Worm (Caenorhabditis elegans) whole organism, L4 larva: Measurements from ENCODE around the gene mogs-1.
A peak's percentile ranks its signal among the peaks of the same experiment; 100 is the strongest.

Experiments used
- D1046.2 ChIP-seq: fragments of 200-800 bp; sonication (Bioruptor generic); IDR thresholded peaks from 2 replicates; pipeline ENCODE4 v1.3.6; 2022; ENCODE audit warnings: missing genetic modification characterization, missing compliant biosample characterization
- F26F4.8 ChIP-seq: fragments of 200-800 bp; sonication (Bioruptor generic); conservative IDR thresholded peaks from 2 replicates; pipeline ENCODE4 v1.3.6; 2022; ENCODE audit warnings: missing genetic modification characterization, missing compliant biosample characterization
- F49E8.2 ChIP-seq: sonication (generic microtip); optimal IDR thresholded peaks from 2 replicates; lab custom pipeline; 2016; ENCODE audit warnings: missing compliant biosample characterization, mild to moderate bottlenecking, missing genetic modification characterization, borderline replicate concordance
- R02D3.7 ChIP-seq: fragments of 150-350 bp; sonication (generic microtip); optimal IDR thresholded peaks from 3 replicates; lab custom pipeline; 2014; ENCODE audit warnings: missing biosample characterization, missing genetic modification characterization
- Y48G9A.11 ChIP-seq: fragments of 200-800 bp; sonication (Bioruptor generic); IDR thresholded peaks from 2 replicates; pipeline ENCODE4 v1.3.6; 2022; ENCODE audit warnings: missing genetic modification reagents, missing genetic modification characterization, missing compliant biosample characterization
- Y5F2A.4 ChIP-seq: fragments of 200-800 bp; sonication (Bioruptor generic); optimal IDR thresholded peaks from 2 replicates; lab custom pipeline; 2018; ENCODE audit warnings: mild to moderate bottlenecking, missing genetic modification characterization, missing compliant biosample characterization
- aha-1 ChIP-seq: fragments of 150-350 bp; peaks from one replicate; lab custom pipeline; 2014; ENCODE audit warnings: missing biosample characterization, missing genetic modification characterization
- aly-2 ChIP-seq: sonication (generic microtip); optimal IDR thresholded peaks from 2 replicates; lab custom pipeline; 2018; ENCODE audit warnings: missing biosample characterization, missing genetic modification characterization
- ama-1 ChIP-seq: fragments of 150-350 bp; optimal IDR thresholded peaks from 2 replicates; lab custom pipeline; 2014; ENCODE audit warnings: inconsistent platforms, mixed read lengths
- arid-1 ChIP-seq: fragments of 200-800 bp; sonication (Bioruptor generic); conservative IDR thresholded peaks from 2 replicates; pipeline ENCODE4 v1.3.6; 2022; ENCODE audit warnings: missing genetic modification reagents, missing genetic modification characterization, missing compliant biosample characterization
- ceh-20 ChIP-seq: fragments of 200-800 bp; sonication (Bioruptor generic); IDR thresholded peaks from 2 replicates; pipeline ENCODE4 v1.3.6; 2022; ENCODE audit warnings: missing genetic modification reagents, missing genetic modification characterization, missing compliant biosample characterization
- ceh-62 ChIP-seq: sonication (generic microtip); optimal IDR thresholded peaks from 2 replicates; lab custom pipeline; 2017; ENCODE audit warnings: missing biosample characterization, missing genetic modification characterization
- ceh-82 ChIP-seq: sonication (generic microtip); optimal IDR thresholded peaks from 2 replicates; lab custom pipeline; 2017; ENCODE audit warnings: missing biosample characterization, missing genetic modification characterization
- daf-16 ChIP-seq, 3 experiments: sonication (generic microtip); optimal IDR thresholded peaks; 2 replicates each; lab custom pipeline; 2016 to 2017; ENCODE audit warnings: missing genetic modification characterization in 3 of 3, missing genetic modification reagents in 3 of 3, mild to moderate bottlenecking in 2 of 3, missing compliant biosample characterization in 2 of 3, missing biosample characterization in 1 of 3, moderate library complexity in 1 of 3
- daf-19 ChIP-seq: fragments of 200-800 bp; sonication (Bioruptor generic); conservative IDR thresholded peaks from 2 replicates; pipeline ENCODE4 v1.3.6; 2022; ENCODE audit warnings: missing genetic modification characterization, missing compliant biosample characterization
- dmd-8 ChIP-seq: fragments of 200-800 bp; sonication (Bioruptor generic); IDR thresholded peaks from 2 replicates; pipeline ENCODE4 v1.3.6; 2022; ENCODE audit warnings: missing genetic modification characterization, missing compliant biosample characterization
- dmd-9 ChIP-seq: fragments of 200-800 bp; sonication (Bioruptor generic); IDR thresholded peaks from 2 replicates; pipeline ENCODE4 v1.3.6; 2022; ENCODE audit warnings: missing genetic modification reagents, missing genetic modification characterization, missing compliant biosample characterization
- egl-27 ChIP-seq: sonication (generic microtip); optimal IDR thresholded peaks from 3 replicates; lab custom pipeline; 2017; ENCODE audit warnings: missing biosample characterization, missing genetic modification reagents, missing genetic modification characterization
- fkh-10 ChIP-seq: fragments of 150-350 bp; optimal IDR thresholded peaks from 2 replicates; lab custom pipeline; 2014; ENCODE audit warnings: missing biosample characterization, missing genetic modification reagents, missing genetic modification characterization
- gei-8 ChIP-seq: fragments of 200-800 bp; sonication (Bioruptor generic); optimal IDR thresholded peaks from 2 replicates; lab custom pipeline; 2018; ENCODE audit warnings: mild to moderate bottlenecking, missing genetic modification characterization, missing compliant biosample characterization
- hlh-11 ChIP-seq: fragments of 200-800 bp; sonication (Bioruptor generic); optimal IDR thresholded peaks from 2 replicates; lab custom pipeline; 2018; ENCODE audit warnings: mild to moderate bottlenecking, missing genetic modification characterization, missing compliant biosample characterization
- hlh-30 ChIP-seq: sonication (generic microtip); optimal IDR thresholded peaks from 2 replicates; lab custom pipeline; 2017; ENCODE audit warnings: antibody characterized with exemption, mild to moderate bottlenecking, missing genetic modification characterization, missing compliant biosample characterization; ENCODE audit not compliant: insufficient read depth
- hmg-1.1 ChIP-seq: fragments of 200-800 bp; sonication (Bioruptor generic); IDR thresholded peaks from 2 replicates; pipeline ENCODE4 v1.3.6; 2022; ENCODE audit warnings: missing genetic modification reagents, missing genetic modification characterization, missing compliant biosample characterization
- jun-1 ChIP-seq: fragments of 150-350 bp; optimal IDR thresholded peaks from 2 replicates; lab custom pipeline; 2014; ENCODE audit warnings: missing biosample characterization, missing genetic modification reagents, missing genetic modification characterization
- lin-38 ChIP-seq: fragments of 200-800 bp; sonication (Bioruptor generic); IDR thresholded peaks from 2 replicates; pipeline ENCODE4 v1.3.6; 2022; ENCODE audit warnings: missing genetic modification reagents, missing genetic modification characterization, missing compliant biosample characterization
- lin-39 ChIP-seq: fragments of 150-350 bp; optimal IDR thresholded peaks from 2 replicates; lab custom pipeline; 2014; ENCODE audit warnings: missing biosample characterization, missing genetic modification reagents, missing genetic modification characterization
- lsy-2 ChIP-seq, 2 experiments: fragments of 150-350 bp in 1 of 2; sonication (generic microtip) in 1 of 2; optimal IDR thresholded peaks; 2 replicates each; lab custom pipeline; 2014 to 2017; ENCODE audit warnings: missing biosample characterization in 2 of 2, missing genetic modification characterization in 2 of 2
- mdt-29 ChIP-seq: fragments of 200-800 bp; sonication (Bioruptor generic); IDR thresholded peaks from 2 replicates; pipeline ENCODE4 v1.3.6; 2022; ENCODE audit warnings: missing genetic modification reagents, missing genetic modification characterization, missing compliant biosample characterization
- mep-1 ChIP-seq: fragments of 150-350 bp; sonication (generic microtip); optimal IDR thresholded peaks from 3 replicates; lab custom pipeline; 2014; ENCODE audit warnings: missing biosample characterization, missing genetic modification characterization
- mes-2 ChIP-seq: sonication (generic microtip); optimal IDR thresholded peaks from 2 replicates; lab custom pipeline; 2016; ENCODE audit warnings: missing genotype, mild to moderate bottlenecking, missing genetic modification characterization, missing compliant biosample characterization; ENCODE audit not compliant: poor library complexity, severe bottlenecking
- mxl-3 ChIP-seq: fragments of 200-800 bp; sonication (Bioruptor generic); optimal IDR thresholded peaks from 2 replicates; lab custom pipeline; 2018; ENCODE audit warnings: mild to moderate bottlenecking, missing genetic modification characterization, missing compliant biosample characterization
- nhr-102 ChIP-seq: sonication (generic microtip); optimal IDR thresholded peaks from 2 replicates; lab custom pipeline; 2016; ENCODE audit warnings: mild to moderate bottlenecking, missing genetic modification characterization, moderate library complexity, missing compliant biosample characterization
- nhr-28 ChIP-seq: fragments of 150-350 bp; optimal IDR thresholded peaks from 2 replicates; lab custom pipeline; 2014; ENCODE audit warnings: missing biosample characterization, missing genetic modification characterization
- nhr-76 ChIP-seq: fragments of 150-350 bp; optimal IDR thresholded peaks from 2 replicates; lab custom pipeline; 2014; ENCODE audit warnings: missing biosample characterization, missing genetic modification characterization
- nhr-77 ChIP-seq: fragments of 150-350 bp; optimal IDR thresholded peaks from 2 replicates; lab custom pipeline; 2014; ENCODE audit warnings: missing biosample characterization, missing genetic modification characterization
- pha-4 ChIP-seq, 2 experiments: fragments of 150-350 bp in 1 of 2; fragments of 200-800 bp in 1 of 2; sonication (Bioruptor generic) in 1 of 2; IDR thresholded peaks in 1 of 2; optimal IDR thresholded peaks in 1 of 2; 2 replicates each; pipeline versions ENCODE4 v1.3.6 to Lab custom; 2014 to 2022; ENCODE audit warnings: missing genetic modification characterization in 2 of 2, missing genetic modification reagents in 2 of 2, missing biosample characterization in 1 of 2, missing compliant biosample characterization in 1 of 2
- php-3 ChIP-seq: fragments of 200-800 bp; sonication (Bioruptor generic); IDR thresholded peaks from 2 replicates; pipeline ENCODE4 v1.3.6; 2022; ENCODE audit warnings: missing genetic modification reagents, missing genetic modification characterization, missing compliant biosample characterization
- pqm-1 ChIP-seq: sonication (generic microtip); optimal IDR thresholded peaks from 2 replicates; lab custom pipeline; 2017; ENCODE audit warnings: missing biosample characterization, missing genetic modification characterization
- sdz-12 ChIP-seq: fragments of 200-800 bp; sonication (Bioruptor generic); optimal IDR thresholded peaks from 2 replicates; lab custom pipeline; 2018; ENCODE audit warnings: mild to moderate bottlenecking, missing genetic modification characterization, missing compliant biosample characterization
- snpc-1.2 ChIP-seq: fragments of 200-800 bp; sonication (Bioruptor generic); IDR thresholded peaks from 2 replicates; pipeline ENCODE4 v1.3.6; 2022; ENCODE audit warnings: missing genetic modification reagents, missing genetic modification characterization, missing compliant biosample characterization
- spr-1 ChIP-seq: sonication (generic microtip); optimal IDR thresholded peaks from 2 replicates; lab custom pipeline; 2016; ENCODE audit warnings: mild to moderate bottlenecking, missing genetic modification characterization, missing compliant biosample characterization
- spr-3 ChIP-seq: fragments of 200-800 bp; sonication (Bioruptor generic); optimal IDR thresholded peaks from 2 replicates; lab custom pipeline; 2018; ENCODE audit warnings: mild to moderate bottlenecking, missing genetic modification characterization, missing compliant biosample characterization
- tra-1 ChIP-seq: fragments of 200-800 bp; sonication (Bioruptor generic); IDR thresholded peaks from 2 replicates; pipeline ENCODE4 v1.3.6; 2022; ENCODE audit warnings: missing genetic modification reagents, missing genetic modification characterization, missing compliant biosample characterization
- unc-130 ChIP-seq: sonication (generic microtip); optimal IDR thresholded peaks from 2 replicates; lab custom pipeline; 2016; ENCODE audit warnings: missing genetic modification reagents, missing genetic modification characterization, missing compliant biosample characterization
- unc-39 ChIP-seq: sonication (generic microtip); optimal IDR thresholded peaks from 2 replicates; lab custom pipeline; 2017; ENCODE audit warnings: missing biosample characterization, missing genetic modification characterization
- zfp-2 ChIP-seq: sonication (generic microtip); optimal IDR thresholded peaks from 2 replicates; lab custom pipeline; 2016; ENCODE audit warnings: mild to moderate bottlenecking, missing genetic modification characterization, missing compliant biosample characterization
- zfp-3 ChIP-seq: fragments of 200-800 bp; sonication (Bioruptor generic); conservative IDR thresholded peaks from 2 replicates; pipeline ENCODE4 v1.3.6; 2022; ENCODE audit warnings: missing genetic modification reagents, missing genetic modification characterization, missing compliant biosample characterization
- zip-11 ChIP-seq: fragments of 200-800 bp; sonication (Bioruptor generic); IDR thresholded peaks from 2 replicates; pipeline ENCODE4 v1.3.6; 2022; ENCODE audit warnings: missing genetic modification characterization, missing compliant biosample characterization
- zip-2 ChIP-seq: fragments of 150-350 bp; optimal IDR thresholded peaks from 2 replicates; lab custom pipeline; 2014; ENCODE audit warnings: missing biosample characterization, missing genetic modification characterization

mogs-1 gene

ce11 chrIV:11021512-11022268, at the start of gene mogs-1:
Gene mogs-1, minus strand, starts transcription at chrIV:11021928.
- TF ChIP-seq nhr-77 (tag; lab: Kevin White, UChicago) (peak; percentile 1), dmd-8 (GFP tag; lab: Robert Waterston, UW) (no peak), zip-11 (GFP tag; lab: Robert Waterston, UW) (no peak), nhr-28 (peak; percentile 66), mep-1 (tag; lab: Kevin White, UChicago) (peak; percentile 26), F49E8.2 (no peak), ceh-62 (tag; lab: Kevin White, UChicago) (no peak), sdz-12 (GFP tag; lab: Kevin White, UChicago) (no peak), pqm-1 (no peak), hlh-30 (tag; lab: Kevin White, UChicago) (peak; percentile 80), gei-8 (GFP tag; lab: Kevin White, UChicago) (no peak), unc-130 (GFP tag; lab: Kevin White, UChicago) (no peak), arid-1 (no peak), pha-4 (GFP tag; IDR thresholded peaks at IDR 0.05; lab: Robert Waterston, UW) (no peak), pha-4 (tag; optimal IDR thresholded peaks at IDR 0.05; lab: Kevin White, UChicago) (no peak), aly-2 (tag; lab: Kevin White, UChicago) (no peak), D1046.2 (GFP tag; lab: Robert Waterston, UW) (no peak), daf-16 (GFP tag; optimal IDR thresholded peaks at IDR 0.05; lab: Kevin White, UChicago) (no peak), daf-16 (tag; optimal IDR thresholded peaks at IDR 0.05; lab: Kevin White, UChicago) (peak; percentile 78), ceh-20 (0 out of 2 replicates have a peak, but pooled peaks have one; percentile 35), hlh-11 (tag; lab: Kevin White, UChicago) (peak; percentile 69), Y5F2A.4 (GFP tag; lab: Kevin White, UChicago) (no peak), aha-1 (tag; lab: Kevin White, UChicago) (peak; percentile 70), lsy-2 (tag; optimal IDR thresholded peaks at IDR 0.05; lab: Kevin White, UChicago) (no peak), php-3 (no peak), dmd-9 (no peak), fkh-10 (GFP tag; lab: Kevin White, UChicago) (no peak), unc-39 (tag; lab: Kevin White, UChicago) (no peak), Y48G9A.11 (GFP tag; lab: Robert Waterston, UW) (0 out of 2 replicates have a peak, but pooled peaks have one; percentile 21), ama-1 (lab: Kevin White, UChicago) (no peak), nhr-76 (tag; lab: Kevin White, UChicago) (no peak), zfp-3 (GFP tag; lab: Robert Waterston, UW) (0 out of 2 replicates have a peak, but pooled peaks have one; percentile 31), egl-27 (tag; lab: Kevin White, UChicago) (no peak), spr-1 (tag; lab: Kevin White, UChicago) (no peak), spr-3 (GFP tag; lab: Kevin White, UChicago) (no peak), hmg-1.1 (GFP tag; lab: Robert Waterston, UW) (no peak), F26F4.8 (GFP tag; lab: Robert Waterston, UW) (no peak), mes-2 (tag; lab: Kevin White, UChicago) (peak; percentile 23), snpc-1.2 (GFP tag; lab: Robert Waterston, UW) (no peak), R02D3.7 (tag; lab: Kevin White, UChicago) (no peak), mxl-3 (peak; percentile 81), lin-39 (no peak), nhr-102 (tag; lab: Kevin White, UChicago) (peak; percentile 14), lin-38 (GFP tag; lab: Robert Waterston, UW) (no peak), ceh-82 (tag; lab: Kevin White, UChicago) (no peak), zfp-2 (no peak), jun-1 (tag; lab: Kevin White, UChicago) (no peak), daf-19 (GFP tag; lab: Robert Waterston, UW) (no peak), zip-2 (tag; lab: Kevin White, UChicago) (no peak), mdt-29 (0 out of 2 replicates have a peak, but pooled peaks have one; percentile 53), tra-1 (GFP tag; lab: Robert Waterston, UW) (0 out of 2 replicates have a peak, but pooled peaks have one; percentile 5)
